Fruit fly (Drosophila melanogaster) whole organism, adult: ENCODE measurements around the gene CG7166.

ENCODE experiments used
- Hr96 ChIP-seq: fragments of 200-800 bp; sonication (Bioruptor generic); optimal IDR thresholded peaks from 2 replicates; lab custom pipeline; 2016; ENCODE audit warnings: missing biosample characterization, missing genetic modification characterization
- bab1 ChIP-seq: fragments of 200-800 bp; sonication (Bioruptor generic); optimal IDR thresholded peaks from 3 replicates; lab custom pipeline; 2019; ENCODE audit warnings: missing biosample characterization, mild to moderate bottlenecking, missing genetic modification characterization, moderate library complexity
- cnc ChIP-seq, 2 experiments: fragments of >200 bp; optimal IDR thresholded peaks; 2 replicates each; lab custom pipeline; 2017
- ovo ChIP-seq: fragments of 200-800 bp; sonication (Bioruptor generic); optimal IDR thresholded peaks from 2 replicates; lab custom pipeline; 2016; ENCODE audit warnings: missing biosample characterization, missing genetic modification characterization

DNA sequence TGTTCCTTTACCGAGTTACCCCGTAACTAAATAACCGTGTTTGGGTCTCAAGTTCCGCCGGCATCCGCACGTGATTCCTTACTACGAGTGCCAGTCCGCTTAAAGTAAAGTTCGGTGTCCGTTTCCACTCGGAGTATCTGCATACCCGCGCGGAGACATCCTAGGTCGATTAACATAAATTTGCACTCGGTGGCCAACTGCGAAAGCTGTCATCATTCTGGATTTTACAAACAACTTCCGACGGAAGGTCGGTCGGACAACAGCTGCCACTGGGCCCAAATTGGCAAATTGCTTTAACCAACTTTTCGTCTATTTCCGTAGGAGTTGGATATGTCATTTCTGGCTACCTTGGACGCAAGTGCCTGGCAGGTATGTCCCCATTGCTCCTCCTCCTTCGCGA is 38.9 kb downstream of the CG7166 start, which contains the start of gene TfAP-2:
- TF ChIP-seq bab1 (GFP tag; lab: Kevin White, UChicago) (no peak), cnc (optimal IDR thresholded peaks at IDR 0.05; lab: Kevin White, UChicago) (no peak), ovo (GFP tag; lab: Kevin White, UChicago) (no peak), Hr96 (GFP tag; lab: Kevin White, UChicago) (no peak)
